Worm (Caenorhabditis elegans): ENCODE data around the gene clec-71.

Gene clec-71

ce11 chrIV:3937097-3937496 lies at the start of gene clec-71:
Gene clec-71, plus strand, starts transcription at chrIV:3937458.
- TF ChIP-seq madf-6 (GFP tag; IDR thresholded peaks at IDR 0.05) = no peak
- no peak for TF ChIP-seq ets-4 (GFP tag; optimal IDR thresholded peaks at IDR 0.05)
- TF ChIP-seq rcor-1 (GFP tag; IDR thresholded peaks at IDR 0.05) = no peak
- TF ChIP-seq mxl-1 (tag; optimal IDR thresholded peaks at IDR 0.05) = no peak
- TF ChIP-seq rpc-1 (optimal IDR thresholded peaks at IDR 0.05) = no peak
- no peak for TF ChIP-seq rpc-1 (tag; optimal IDR thresholded peaks at IDR 0.05)
- no peak for TF ChIP-seq tbx-9 (tag; optimal IDR thresholded peaks at IDR 0.05; ENCODE audit: borderline replicate concordance)
- TF ChIP-seq Y56A3A.18 (GFP tag; IDR thresholded peaks at IDR 0.05) = no peak

ce11 chrIV:3888963-3889362 lies 48.3 kb upstream of the clec-71 start, which contains the start of gene oac-21:
Gene oac-21, plus strand, starts transcription at chrIV:3889263.
- TF ChIP-seq ceh-58 (GFP tag; IDR thresholded peaks at IDR 0.05) = no peak
- no peak for TF ChIP-seq ceh-91 (GFP tag; IDR thresholded peaks at IDR 0.05)
- TF ChIP-seq F10E7.11 (tag; optimal IDR thresholded peaks at IDR 0.05) = no peak
- TF ChIP-seq Y67H2A.10 (GFP tag; conservative IDR thresholded peaks at IDR 0.05) = no peak
- TF ChIP-seq let-607 (tag; optimal IDR thresholded peaks at IDR 0.05) = no peak
- TF ChIP-seq nhr-90 (tag; optimal IDR thresholded peaks at IDR 0.05) = no peak
- no peak for TF ChIP-seq pha-4 (tag; optimal IDR thresholded peaks at IDR 0.05)
- TF ChIP-seq unc-62 (GFP tag; optimal IDR thresholded peaks at IDR 0.05) = no peak
- no peak for TF ChIP-seq lag-1 (GFP tag; IDR thresholded peaks at IDR 0.05)
- TF ChIP-seq D2030.7 (GFP tag; IDR thresholded peaks at IDR 0.05) = no peak
- no peak for TF ChIP-seq snpc-1.1 (tag; optimal IDR thresholded peaks at IDR 0.05; ENCODE audit: insufficient read depth)
- no peak for TF ChIP-seq F23B12.7 (tag; optimal IDR thresholded peaks at IDR 0.05; ENCODE audit: insufficient read depth)
- TF ChIP-seq ceh-40 (GFP tag; IDR thresholded peaks at IDR 0.05) = no peak
- no peak for TF ChIP-seq B0019.2 (GFP tag; conservative IDR thresholded peaks at IDR 0.05)

DNA sequence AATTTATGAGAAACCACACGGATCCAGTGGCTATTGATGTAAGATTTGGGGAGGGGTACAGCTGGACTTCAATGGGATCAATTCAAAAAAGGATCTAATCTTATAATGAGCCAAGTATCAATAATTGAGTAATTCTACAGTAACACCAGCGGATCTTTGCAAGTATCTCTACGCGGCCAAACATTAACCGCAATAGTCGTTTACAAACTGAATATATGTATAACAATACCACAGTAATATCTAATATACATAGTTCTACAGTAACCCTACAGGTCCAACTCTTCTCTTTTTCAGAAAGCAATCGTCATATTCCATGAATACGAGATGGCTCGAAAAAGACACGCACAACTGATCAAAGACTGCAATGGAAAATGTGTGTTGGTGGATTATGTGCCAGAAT lies 45.2 kb upstream of the clec-71 start, which contains the start of gene F56D6.9:
TSS of gene F56D6.9 (plus strand) at position 301 of the 400 bp plus-strand sequence.
- TF ChIP-seq dox-1 (GFP tag; IDR thresholded peaks at IDR 0.05) (no peak), rpc-1 (optimal IDR thresholded peaks at IDR 0.05) (no peak), rpc-1 (tag; optimal IDR thresholded peaks at IDR 0.05) (no peak)

DNA sequence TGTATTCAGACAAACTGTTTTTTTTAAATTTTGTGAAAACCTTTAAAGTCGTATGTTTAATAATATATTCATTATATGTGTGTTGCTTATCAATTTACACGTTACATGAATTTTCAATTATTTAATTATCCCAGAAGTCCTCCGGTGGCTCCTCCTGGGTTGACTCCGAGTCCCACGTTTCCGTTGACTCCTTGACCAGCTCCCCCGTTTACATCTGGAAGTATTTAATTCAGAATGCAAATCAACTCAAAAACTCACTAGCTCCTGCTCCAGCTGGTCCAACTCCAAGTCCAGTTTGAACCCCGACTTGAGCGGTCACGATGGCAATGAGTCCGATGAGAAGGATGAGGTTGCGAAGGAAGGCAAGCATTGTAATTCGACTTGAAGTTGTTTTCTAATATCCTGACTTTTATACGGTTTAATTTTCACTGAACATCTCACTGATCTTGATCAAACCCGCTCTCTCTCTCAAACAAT lies 43.2 kb upstream of the clec-71 start, which contains the start of gene F56D6.8:
TSS of gene F56D6.8 (minus strand) at position 427 of the 477 bp plus-strand sequence.
- TF ChIP-seq madf-10 (tag; optimal IDR thresholded peaks at IDR 0.05) = no peak
- TF ChIP-seq mxl-1 (tag; optimal IDR thresholded peaks at IDR 0.05) = no peak
- no peak for TF ChIP-seq lsl-1 (GFP tag; optimal IDR thresholded peaks at IDR 0.05)
- TF ChIP-seq zim-3 (tag; optimal IDR thresholded peaks at IDR 0.05) = no peak
- no peak for TF ChIP-seq unc-130 (GFP tag; optimal IDR thresholded peaks at IDR 0.05)
- TF ChIP-seq Y56A3A.18 (GFP tag; IDR thresholded peaks at IDR 0.05) = no peak
- TF ChIP-seq bed-2 (GFP tag; IDR thresholded peaks at IDR 0.05) = no peak
- no peak for TF ChIP-seq hrde-1 (tag; optimal IDR thresholded peaks at IDR 0.05; ENCODE audit: borderline replicate concordance)
- no peak for TF ChIP-seq unc-62 (GFP tag; optimal IDR thresholded peaks at IDR 0.05)
- TF ChIP-seq hlh-26 (GFP tag; conservative IDR thresholded peaks at IDR 0.05) = no peak

DNA sequence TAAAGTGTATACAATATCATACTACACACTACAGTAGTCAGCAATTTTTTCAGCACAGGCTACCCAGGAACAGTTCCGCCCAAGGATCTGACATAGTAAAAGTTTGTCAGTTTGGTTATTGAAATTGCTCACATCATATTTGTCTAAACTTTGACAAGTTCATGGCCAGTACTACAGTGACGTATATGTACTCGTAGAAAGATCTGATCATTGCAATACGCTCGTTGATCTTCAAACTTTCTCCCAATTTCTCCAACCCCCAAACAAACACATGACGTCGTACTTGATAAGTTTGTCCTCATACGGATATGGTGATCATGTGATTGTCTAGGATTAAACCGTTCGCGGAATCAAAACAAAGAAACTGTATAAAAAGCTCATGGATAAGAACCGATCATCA lies 42.5 kb upstream of the clec-71 start, which contains the start of gene dct-8:
TSS of gene dct-8 (plus strand) at position 301 of the 400 bp plus-strand sequence.
- TF ChIP-seq somi-1 (GFP tag; optimal IDR thresholded peaks at IDR 0.05) (no peak), let-607 (tag; optimal IDR thresholded peaks at IDR 0.05) (no peak), ets-4 (GFP tag; optimal IDR thresholded peaks at IDR 0.05) (no peak)

Data from whole organism, young adult.